Worm (Caenorhabditis elegans): ENCODE data around the gene ZC84.1.
A peak's percentile ranks its signal among the peaks of the same experiment; 100 is the strongest.

The ZC84.1 gene

ce11 chrIII:9176008-9176407 lies 30.1 kb downstream of the ZC84.1 start:
- TF ChIP-seq blmp-1 (tag; optimal IDR thresholded peaks at IDR 0.05) (peak; percentile 43), ceh-63 (GFP tag; optimal IDR thresholded peaks at IDR 0.05) (no peak), fos-1 (tag; optimal IDR thresholded peaks at IDR 0.05) (no peak), unc-62 (GFP tag; optimal IDR thresholded peaks at IDR 0.05) (no peak), ceh-8 (GFP tag; optimal IDR thresholded peaks at IDR 0.05) (no peak), zag-1 (tag; optimal IDR thresholded peaks at IDR 0.05) (no peak), egl-27 (tag; optimal IDR thresholded peaks at IDR 0.05) (no peak), ztf-11 (tag; optimal IDR thresholded peaks at IDR 0.05) (peak in 1 of 2 experiments; percentile 18), dpl-1 (GFP tag; optimal IDR thresholded peaks at IDR 0.05) (no peak), lir-3 (tag; optimal IDR thresholded peaks at IDR 0.05; ENCODE audit: poor library complexity) (no peak), ceh-88 (GFP tag; IDR thresholded peaks at IDR 0.05) (no peak), tlp-1 (tag; optimal IDR thresholded peaks at IDR 0.05) (no peak), rnt-1 (tag; optimal IDR thresholded peaks at IDR 0.05) (peak; percentile 6), nhr-76 (tag; optimal IDR thresholded peaks at IDR 0.05) (no peak), sptf-1 (tag; optimal IDR thresholded peaks at IDR 0.05) (no peak), fkh-8 (tag; optimal IDR thresholded peaks at IDR 0.05) (no peak), ama-1 (optimal IDR thresholded peaks at IDR 0.05) (no peak), nhr-20 (tag; optimal IDR thresholded peaks at IDR 0.05) (peak; percentile 11), irx-1 (tag; optimal IDR thresholded peaks at IDR 0.05) (no peak), egl-13 (tag; optimal IDR thresholded peaks at IDR 0.05) (no peak), hlh-17 (GFP tag; optimal IDR thresholded peaks at IDR 0.05; ENCODE audit: borderline replicate concordance) (no peak), xbp-1 (tag; optimal IDR thresholded peaks at IDR 0.05) (no peak), ets-5 (GFP tag; IDR thresholded peaks at IDR 0.05) (no peak), nhr-11 (tag; optimal IDR thresholded peaks at IDR 0.05) (no peak), mab-9 (GFP tag; IDR thresholded peaks at IDR 0.05) (no peak), unc-98 (GFP tag; IDR thresholded peaks at IDR 0.05) (no peak), sup-37 (GFP tag; optimal IDR thresholded peaks at IDR 0.05) (no peak), pag-3 (tag; optimal IDR thresholded peaks at IDR 0.05; ENCODE audit: borderline replicate concordance, insufficient read depth) (no peak), ceh-90 (tag; optimal IDR thresholded peaks at IDR 0.05) (no peak), unc-86 (tag; optimal IDR thresholded peaks at IDR 0.05) (no peak), C34B4.2 (tag; optimal IDR thresholded peaks at IDR 0.05) (no peak), ces-1 (GFP tag; optimal IDR thresholded peaks at IDR 0.05) (no peak), lin-35 (GFP tag; optimal IDR thresholded peaks at IDR 0.05) (no peak), nhr-85 (tag) (no peak), C16A3.4 (tag; optimal IDR thresholded peaks at IDR 0.05) (no peak), ceh-82 (tag; optimal IDR thresholded peaks at IDR 0.05) (no peak), mep-1 (tag; optimal IDR thresholded peaks at IDR 0.05) (peak; percentile 2), lin-14 (GFP tag; optimal IDR thresholded peaks at IDR 0.05) (peak; percentile 29), hlh-4 (tag; optimal IDR thresholded peaks at IDR 0.05) (no peak), ztf-4 (tag; optimal IDR thresholded peaks at IDR 0.05) (no peak), fkh-10 (GFP tag; optimal IDR thresholded peaks at IDR 0.05) (no peak), pax-3 (tag; optimal IDR thresholded peaks at IDR 0.05) (no peak)

- no peak for TF ChIP-seq hlh-4 (tag; optimal IDR thresholded peaks at IDR 0.05)
- TF ChIP-seq nhr-11 (tag; optimal IDR thresholded peaks at IDR 0.05): no peak
- no peak for TF ChIP-seq C04F5.9 (tag; optimal IDR thresholded peaks at IDR 0.05)
- TF ChIP-seq C34B4.2 (tag; optimal IDR thresholded peaks at IDR 0.05): no peak
- peak; percentile 23 for TF ChIP-seq lin-14 (GFP tag; optimal IDR thresholded peaks at IDR 0.05)
- TF ChIP-seq unc-30 (tag; optimal IDR thresholded peaks at IDR 0.05): no peak
- peak; percentile 60 for TF ChIP-seq nhr-85 (tag)
- TF ChIP-seq nhr-76 (tag; optimal IDR thresholded peaks at IDR 0.05): no peak
- TF ChIP-seq zip-4 (GFP tag; optimal IDR thresholded peaks at IDR 0.05): no peak
- TF ChIP-seq elt-3 (tag; optimal IDR thresholded peaks at IDR 0.05): peak in 2 of 6 experiments; percentile 20 to 48
- peak; percentile 68 for TF ChIP-seq pag-3 (tag; optimal IDR thresholded peaks at IDR 0.05; ENCODE audit: borderline replicate concordance, insufficient read depth)
- TF ChIP-seq pqm-1 (tag; optimal IDR thresholded peaks at IDR 0.05): no peak
- no peak for TF ChIP-seq sox-4 (tag; optimal IDR thresholded peaks at IDR 0.05)
- TF ChIP-seq ztf-4 (tag; optimal IDR thresholded peaks at IDR 0.05): no peak
Observed at ce11 chrIII:9173239-9173638, 32.8 kb downstream of the ZC84.1 start.

All from whole organism, L1 larva.